Worm (Caenorhabditis elegans): ENCODE measurements around the gene sre-51.

- TF ChIP-seq aly-1 (tag; optimal IDR thresholded peaks at IDR 0.05) (no peak), ets-7 (tag; optimal IDR thresholded peaks at IDR 0.05) (no peak), tbx-11 (GFP tag; IDR thresholded peaks at IDR 0.05) (no peak), flt-1 (GFP tag; IDR thresholded peaks at IDR 0.05) (no peak), ama-1 (optimal IDR thresholded peaks at IDR 0.05) (no peak), sea-1 (GFP tag; conservative IDR thresholded peaks at IDR 0.05) (no peak), B0310.2 (tag; optimal IDR thresholded peaks at IDR 0.05) (no peak), tbx-37 (GFP tag; conservative IDR thresholded peaks at IDR 0.05) (no peak), ceh-36 (tag; optimal IDR thresholded peaks at IDR 0.05) (no peak), F13C5.2 (tag; optimal IDR thresholded peaks at IDR 0.05) (no peak), scrt-1 (GFP tag; IDR thresholded peaks at IDR 0.05) (no peak)
Measured at ce11 chrII:12350737-12351275, 39.1 kb downstream of the sre-51 start.

Data from whole organism, early embryonic.